Fruit fly (Drosophila melanogaster) whole organism, embryonic: ENCODE measurements around the gene Ppat-Dpck.

ENCODE experiments used
- Adf1 ChIP-seq: fragments of 200-800 bp; sonication (Bioruptor generic); IDR thresholded peaks from 2 replicates; pipeline ENCODE4 v1.3.6; 2022; ENCODE audit warnings: missing biosample characterization, missing genetic modification characterization
- Bgb ChIP-seq: fragments of 200-800 bp; sonication (Bioruptor generic); IDR thresholded peaks from 2 replicates; pipeline ENCODE4 v1.3.6; 2022; ENCODE audit warnings: missing biosample characterization, missing genetic modification characterization; ENCODE audit not compliant: partially characterized antibody
- CG10979 ChIP-seq: fragments of 200-800 bp; sonication (Bioruptor generic); optimal IDR thresholded peaks from 2 replicates; lab custom pipeline; 2018; ENCODE audit warnings: missing biosample characterization, mild to moderate bottlenecking, missing genetic modification characterization, moderate library complexity
- CG11456 ChIP-seq: fragments of 200-800 bp; sonication (Bioruptor generic); IDR thresholded peaks from 3 replicates; pipeline ENCODE4 v1.3.6; 2022; ENCODE audit warnings: missing biosample characterization, missing genetic modification characterization
- CG11723 ChIP-seq: fragments of 200-800 bp; sonication (Bioruptor generic); optimal IDR thresholded peaks from 2 replicates; lab custom pipeline; 2017; ENCODE audit warnings: missing biosample characterization, mild to moderate bottlenecking, missing genetic modification characterization
- CG12659 ChIP-seq: fragments of 200-800 bp; sonication (Bioruptor generic); optimal IDR thresholded peaks from 3 replicates; lab custom pipeline; 2017; ENCODE audit warnings: mild to moderate bottlenecking, missing biosample characterization, missing genetic modification reagents, missing genetic modification characterization
- CG13123 ChIP-seq: fragments of 200-800 bp; sonication (Bioruptor generic); optimal IDR thresholded peaks from 2 replicates; lab custom pipeline; 2016; ENCODE audit warnings: missing biosample characterization, missing genetic modification characterization
- CG13424 ChIP-seq: fragments of 200-800 bp; sonication (Bioruptor generic); optimal IDR thresholded peaks from 2 replicates; lab custom pipeline; 2019; ENCODE audit warnings: missing biosample characterization, mild to moderate bottlenecking, missing genetic modification characterization, moderate library complexity
- CG15073 ChIP-seq: fragments of 200-800 bp; sonication (Bioruptor generic); optimal IDR thresholded peaks from 2 replicates; lab custom pipeline; 2016; ENCODE audit warnings: missing biosample characterization, missing genetic modification characterization
- CG16779 ChIP-seq: fragments of 200-800 bp; sonication (Bioruptor generic); IDR thresholded peaks from 2 replicates; pipeline ENCODE4 v1.3.6; 2022; ENCODE audit warnings: missing biosample characterization, missing genetic modification characterization
- CG17612 ChIP-seq: fragments of 200-800 bp; sonication (Bioruptor generic); IDR thresholded peaks from 2 replicates; pipeline ENCODE4 v1.3.6; 2022; ENCODE audit warnings: missing biosample characterization, missing genetic modification characterization
- CG30403 ChIP-seq: fragments of 200-800 bp; sonication (Bioruptor generic); optimal IDR thresholded peaks from 3 replicates; lab custom pipeline; 2016; ENCODE audit warnings: missing biosample characterization, missing genetic modification characterization
- CG32532 ChIP-seq: fragments of 200-800 bp; sonication (Bioruptor generic); IDR thresholded peaks from 2 replicates; pipeline ENCODE4 v1.3.6; 2022; ENCODE audit warnings: missing biosample characterization, missing genetic modification characterization
- CG6683 ChIP-seq: fragments of 200-800 bp; sonication (Bioruptor generic); optimal IDR thresholded peaks from 2 replicates; lab custom pipeline; 2017; ENCODE audit warnings: missing biosample characterization, mild to moderate bottlenecking, missing genetic modification characterization, missing genetic modification reagents
- CG7357 ChIP-seq: fragments of 200-800 bp; sonication (Bioruptor generic); IDR thresholded peaks from 3 replicates; pipeline ENCODE4 v1.3.6; 2022; ENCODE audit warnings: missing biosample characterization, missing genetic modification characterization
- CG9797 ChIP-seq: fragments of 200-800 bp; sonication (Bioruptor generic); optimal IDR thresholded peaks from 3 replicates; lab custom pipeline; 2018; ENCODE audit warnings: missing biosample characterization, mild to moderate bottlenecking, missing genetic modification characterization
- D ChIP-seq, 2 experiments: fragments of 200-800 bp in 1 of 2; fragments of >200 bp in 1 of 2; sonication (Bioruptor generic) in 1 of 2; optimal IDR thresholded peaks; 2 replicates in 1 of 2; 3 replicates in 1 of 2; lab custom pipeline; 2017; ENCODE audit warnings: mild to moderate bottlenecking in 1 of 2, missing biosample characterization in 1 of 2, missing genetic modification characterization in 1 of 2, missing genetic modification reagents in 1 of 2
- Dp ChIP-seq: fragments of 200-800 bp; sonication (Bioruptor generic); optimal IDR thresholded peaks from 2 replicates; lab custom pipeline; 2018; ENCODE audit warnings: missing biosample characterization, mild to moderate bottlenecking, missing genetic modification characterization, moderate library complexity
- Dref ChIP-seq: fragments of 200-800 bp; sonication (Bioruptor generic); IDR thresholded peaks from 2 replicates; pipeline ENCODE4 v1.3.6; 2022; ENCODE audit warnings: missing biosample characterization, missing genetic modification characterization
- E2f2 ChIP-seq: fragments of 200-800 bp; sonication (Bioruptor generic); IDR thresholded peaks from 2 replicates; pipeline ENCODE4 v1.3.6; 2022; ENCODE audit warnings: missing biosample characterization, missing genetic modification characterization
- Hmr ChIP-seq: fragments of 200-800 bp; sonication (Bioruptor generic); optimal IDR thresholded peaks from 3 replicates; lab custom pipeline; 2017; ENCODE audit warnings: mild to moderate bottlenecking, missing biosample characterization, missing genetic modification reagents, missing genetic modification characterization
- Hr78 ChIP-seq, 2 experiments: fragments of 200-800 bp in 1 of 2; fragments of >200 bp in 1 of 2; sonication (Bioruptor generic) in 1 of 2; optimal IDR thresholded peaks; 2 replicates each; lab custom pipeline; 2017 to 2019; ENCODE audit warnings: missing biosample characterization in 2 of 2, missing genetic modification characterization in 2 of 2, mild to moderate bottlenecking in 1 of 2, moderate library complexity in 1 of 2
- Hsf ChIP-seq: fragments of 200-800 bp; sonication (Bioruptor generic); optimal IDR thresholded peaks from 3 replicates; lab custom pipeline; 2016; ENCODE audit warnings: missing biosample characterization, missing genetic modification characterization
- MESR4 ChIP-seq: fragments of 200-800 bp; sonication (Bioruptor generic); optimal IDR thresholded peaks from 2 replicates; lab custom pipeline; 2018; ENCODE audit warnings: missing biosample characterization, mild to moderate bottlenecking, missing genetic modification characterization, moderate library complexity
- Mad ChIP-seq: fragments of 200-800 bp; sonication (Bioruptor generic); optimal IDR thresholded peaks from 2 replicates; lab custom pipeline; 2016; ENCODE audit warnings: missing biosample characterization, missing genetic modification characterization
- Myb ChIP-seq: fragments of 200-800 bp; sonication (Bioruptor generic); optimal IDR thresholded peaks from 2 replicates; lab custom pipeline; 2016; ENCODE audit warnings: missing biosample characterization, missing genetic modification characterization
- NK7.1 ChIP-seq: fragments of 200-800 bp; sonication (Bioruptor generic); optimal IDR thresholded peaks from 3 replicates; lab custom pipeline; 2016; ENCODE audit warnings: missing biosample characterization, missing genetic modification characterization
- Sry-δ ChIP-seq: fragments of 200-800 bp; sonication (Bioruptor generic); optimal IDR thresholded peaks from 2 replicates; lab custom pipeline; 2016; ENCODE audit warnings: missing biosample characterization, missing genetic modification characterization
- YL-1 ChIP-seq: fragments of 200-800 bp; sonication (Bioruptor generic); optimal IDR thresholded peaks from 3 replicates; lab custom pipeline; 2017; ENCODE audit warnings: missing biosample characterization, mild to moderate bottlenecking, missing genetic modification characterization
- cad ChIP-seq: fragments of >200 bp; optimal IDR thresholded peaks from 2 replicates; lab custom pipeline; 2017; ENCODE audit warnings: missing biosample characterization, missing genetic modification characterization
- caup ChIP-seq: fragments of 200-800 bp; sonication (Bioruptor generic); optimal IDR thresholded peaks from 3 replicates; lab custom pipeline; 2017; ENCODE audit warnings: missing biosample characterization, mild to moderate bottlenecking, missing genetic modification characterization, moderate library complexity; ENCODE audit not compliant: severe bottlenecking
- crol ChIP-seq: fragments of 200-800 bp; sonication (Bioruptor generic); IDR thresholded peaks from 2 replicates; pipeline ENCODE4 v1.3.6; 2022; ENCODE audit warnings: missing biosample characterization, missing genetic modification characterization
- dm ChIP-seq: fragments of 200-800 bp; sonication (Bioruptor generic); optimal IDR thresholded peaks from 3 replicates; lab custom pipeline; 2016; ENCODE audit warnings: missing biosample characterization, missing genetic modification characterization
- dmrt11E ChIP-seq: fragments of 200-800 bp; sonication (Bioruptor generic); optimal IDR thresholded peaks from 3 replicates; lab custom pipeline; 2018; ENCODE audit warnings: missing biosample characterization, mild to moderate bottlenecking, missing genetic modification characterization, moderate library complexity
- fd96Cb ChIP-seq: fragments of 200-800 bp; sonication (Bioruptor generic); optimal IDR thresholded peaks from 2 replicates; lab custom pipeline; 2018; ENCODE audit warnings: missing biosample characterization, mild to moderate bottlenecking, missing genetic modification characterization, moderate library complexity
- gcm ChIP-seq: fragments of 200-800 bp; sonication (Bioruptor generic); optimal IDR thresholded peaks from 2 replicates; lab custom pipeline; 2019; ENCODE audit warnings: missing biosample characterization, mild to moderate bottlenecking, missing genetic modification characterization, moderate library complexity
- gfzf ChIP-seq: fragments of 200-800 bp; sonication (Bioruptor generic); optimal IDR thresholded peaks from 2 replicates; lab custom pipeline; 2016; ENCODE audit warnings: missing biosample characterization, mild to moderate bottlenecking, missing genetic modification characterization, moderate library complexity
- gt ChIP-seq: fragments of 200-800 bp; sonication (Bioruptor generic); IDR thresholded peaks from 2 replicates; pipeline ENCODE4 v1.3.6; 2022; ENCODE audit warnings: missing biosample characterization, missing genetic modification characterization
- hbn ChIP-seq: fragments of 200-800 bp; sonication (Bioruptor generic); IDR thresholded peaks from 2 replicates; pipeline ENCODE4 v1.3.6; 2022; ENCODE audit warnings: missing biosample characterization, missing genetic modification characterization; ENCODE audit not compliant: partially characterized antibody
- hth ChIP-seq: fragments of >200 bp; optimal IDR thresholded peaks from 2 replicates; lab custom pipeline; 2017; ENCODE audit warnings: inconsistent platforms
- jigr1 ChIP-seq: fragments of 200-800 bp; sonication (Bioruptor generic); IDR thresholded peaks from 3 replicates; pipeline ENCODE4 v1.3.6; 2022; ENCODE audit warnings: missing biosample characterization, missing genetic modification characterization
- nerfin-2 ChIP-seq: fragments of 200-800 bp; sonication (Bioruptor generic); IDR thresholded peaks from 2 replicates; pipeline ENCODE4 v1.3.6; 2022; ENCODE audit warnings: missing biosample characterization, missing genetic modification characterization; ENCODE audit not compliant: partially characterized antibody
- pfk ChIP-seq: fragments of 200-800 bp; sonication (Bioruptor generic); optimal IDR thresholded peaks from 2 replicates; lab custom pipeline; 2018; ENCODE audit warnings: missing biosample characterization, mild to moderate bottlenecking, missing genetic modification characterization, moderate library complexity
- pita ChIP-seq: fragments of 200-800 bp; sonication (Bioruptor generic); optimal IDR thresholded peaks from 2 replicates; lab custom pipeline; 2017; ENCODE audit warnings: missing biosample characterization, mild to moderate bottlenecking, missing genetic modification characterization
- ro ChIP-seq: fragments of 200-800 bp; sonication (Bioruptor generic); IDR thresholded peaks from 2 replicates; pipeline ENCODE4 v1.3.6; 2022; ENCODE audit warnings: missing biosample characterization, missing genetic modification characterization
- run ChIP-seq: fragments of 200-800 bp; sonication (Bioruptor generic); optimal IDR thresholded peaks from 3 replicates; lab custom pipeline; 2018; ENCODE audit warnings: missing biosample characterization, mild to moderate bottlenecking, missing genetic modification characterization
- sim ChIP-seq: fragments of 200-800 bp; sonication (Bioruptor generic); IDR thresholded peaks from 2 replicates; pipeline ENCODE4 v1.3.6; 2022; ENCODE audit warnings: missing biosample characterization, missing genetic modification characterization
- usp ChIP-seq: fragments of >200 bp; optimal IDR thresholded peaks from 2 replicates; lab custom pipeline; 2017; ENCODE audit warnings: missing biosample characterization, missing genetic modification characterization
- vvl ChIP-seq: fragments of 200-800 bp; sonication (Bioruptor generic); IDR thresholded peaks from 2 replicates; pipeline ENCODE4 v1.3.6; 2022; ENCODE audit warnings: missing biosample characterization, missing genetic modification characterization

Ppat-Dpck gene

dm6 chr3L:5752903-5753604, 15.5 kb downstream of the Ppat-Dpck start, which contains the start of gene Usp47 (continued):
- TF ChIP-seq CG10979 (tag; lab: Kevin White, UChicago), result no peak
- no peak for TF ChIP-seq gt (GFP tag; lab: Robert Waterston, UW)
- no peak for TF ChIP-seq usp (GFP tag; lab: Kevin White, UChicago)
- TF ChIP-seq nerfin-2 (GFP tag; lab: Robert Waterston, UW), result no peak
- TF ChIP-seq Bgb (GFP tag; lab: Robert Waterston, UW), result peak; percentile 41; the same call in 1 of the 2 replicates
- TF ChIP-seq MESR4 (GFP tag; lab: Kevin White, UChicago), result peak; percentile 89
- TF ChIP-seq ro (GFP tag; lab: Robert Waterston, UW), result no peak
- TF ChIP-seq E2f2 (GFP tag; lab: Robert Waterston, UW), result peak; percentile 65
- peak; percentile 74 for TF ChIP-seq CG9797 (GFP tag; lab: Kevin White, UChicago)
- no peak for TF ChIP-seq Sry-δ (GFP tag; lab: Kevin White, UChicago)
- no peak for TF ChIP-seq CG17612 (GFP tag; lab: Robert Waterston, UW)
- TF ChIP-seq dm (GFP tag; lab: Kevin White, UChicago), result peak; percentile 7
- no peak; the same call in 1 of the 2 replicates for TF ChIP-seq Adf1 (GFP tag; lab: Robert Waterston, UW)
- TF ChIP-seq fd96Cb (tag; lab: Kevin White, UChicago), result no peak
- peak; percentile 72 for TF ChIP-seq YL-1 (GFP tag; lab: Kevin White, UChicago)
- TF ChIP-seq cad, result no peak
- peak; percentile 54 for TF ChIP-seq Dp (GFP tag; lab: Kevin White, UChicago)
- no peak for TF ChIP-seq hbn (GFP tag; lab: Robert Waterston, UW)
- no peak for TF ChIP-seq CG11723 (GFP tag; lab: Kevin White, UChicago)
- TF ChIP-seq vvl, result peak; percentile 33; the same call in 1 of the 2 replicates
- no peak for TF ChIP-seq pfk
- peak; percentile 82 for TF ChIP-seq Myb (GFP tag; lab: Kevin White, UChicago)
- no peak for TF ChIP-seq CG16779 (GFP tag; lab: Robert Waterston, UW)
- TF ChIP-seq Mad (GFP tag; lab: Kevin White, UChicago), result no peak
- no peak for TF ChIP-seq hth (lab: Kevin White, UChicago)
- no peak for TF ChIP-seq jigr1 (GFP tag; lab: Robert Waterston, UW)
- TF ChIP-seq run (tag; lab: Kevin White, UChicago), result no peak
- peak; percentile 89 for TF ChIP-seq gfzf (GFP tag; lab: Kevin White, UChicago)
- no peak for TF ChIP-seq pita
- no peak for TF ChIP-seq CG13424 (tag; lab: Kevin White, UChicago)
- TF ChIP-seq CG30403, result no peak
- peak; percentile 39; the same call in 1 of the 2 replicates for TF ChIP-seq Dref (GFP tag; lab: Robert Waterston, UW)
- TF ChIP-seq NK7.1 (GFP tag; lab: Kevin White, UChicago), result no peak
- TF ChIP-seq sim (GFP tag; lab: Robert Waterston, UW), result no peak
- peak; percentile 61 for TF ChIP-seq crol
- TF ChIP-seq CG6683 (GFP tag; lab: Kevin White, UChicago), result no peak
- TF ChIP-seq Hmr (GFP tag; lab: Kevin White, UChicago), result peak; percentile 28
- TF ChIP-seq CG32532 (GFP tag; lab: Robert Waterston, UW), result no peak; the same call in 1 of the 2 replicates
- TF ChIP-seq CG11456 (GFP tag; lab: Robert Waterston, UW), result no peak
- no peak for TF ChIP-seq CG7357 (GFP tag; lab: Robert Waterston, UW)
- no peak for TF ChIP-seq gcm (GFP tag; lab: Kevin White, UChicago)
- peak; percentile 58 for TF ChIP-seq D (optimal IDR thresholded peaks at IDR 0.05; lab: Kevin White, UChicago)
- TF ChIP-seq D (GFP tag; optimal IDR thresholded peaks at IDR 0.05; lab: Kevin White, UChicago), result no peak
- TF ChIP-seq Hsf, result no peak
- TF ChIP-seq dmrt11E (tag; lab: Kevin White, UChicago), result no peak
- no peak for TF ChIP-seq CG15073 (GFP tag; lab: Kevin White, UChicago)
- no peak for TF ChIP-seq caup (GFP tag; lab: Kevin White, UChicago)
- no peak for TF ChIP-seq CG13123 (GFP tag; lab: Kevin White, UChicago)
- peak; percentile 38 for TF ChIP-seq CG12659 (GFP tag; lab: Kevin White, UChicago)
- peak in 1 of 2 experiments; percentile 97 for TF ChIP-seq Hr78 (GFP tag; optimal IDR thresholded peaks at IDR 0.05; lab: Kevin White, UChicago)
